Fruit fly (Drosophila melanogaster): ENCODE results near the gene nub.
A peak's percentile ranks its signal among the peaks of the same experiment; 100 is the strongest.

Gene nub

DNA sequence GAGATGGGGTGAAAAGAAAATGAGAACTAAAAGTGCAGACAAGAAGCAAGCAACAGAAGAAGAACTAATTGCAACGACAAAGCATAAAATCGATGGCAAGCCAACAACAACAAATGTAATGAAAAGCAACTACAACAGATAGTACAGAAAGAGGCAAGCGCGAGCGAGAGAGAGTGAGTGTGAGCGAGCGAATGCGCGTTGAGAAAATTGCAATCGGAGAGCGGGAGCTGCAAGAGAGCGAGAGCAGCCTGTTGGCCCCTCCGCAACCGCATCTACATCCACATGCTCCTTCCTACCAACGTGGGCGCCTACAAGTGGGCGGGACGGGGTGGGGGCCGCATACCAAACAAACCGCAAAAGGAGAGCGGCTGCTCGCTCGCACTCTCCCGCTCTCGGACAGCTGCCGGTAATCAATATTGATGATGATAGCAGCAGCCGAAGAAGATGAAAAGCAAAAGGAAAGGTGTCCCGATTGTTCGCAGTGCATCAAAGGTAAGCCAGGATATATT is 44.3 kb upstream of the nub start (continued):
- no peak for TF ChIP-seq CG10147 (GFP tag; optimal IDR thresholded peaks at IDR 0.05)
- no peak for TF ChIP-seq CG13123 (GFP tag; optimal IDR thresholded peaks at IDR 0.05)
- no peak for TF ChIP-seq CG12391 (tag; optimal IDR thresholded peaks at IDR 0.05)
- TF ChIP-seq CG3995 (GFP tag; optimal IDR thresholded peaks at IDR 0.05) = no peak
- TF ChIP-seq twi (tag; optimal IDR thresholded peaks at IDR 0.05) = no peak
- no peak for TF ChIP-seq Xrp1 (GFP tag; IDR thresholded peaks at IDR 0.05)
- TF ChIP-seq CG12155 (GFP tag; optimal IDR thresholded peaks at IDR 0.05) = no peak
- no peak for TF ChIP-seq salm (tag; optimal IDR thresholded peaks at IDR 0.05)
- TF ChIP-seq prd (optimal IDR thresholded peaks at IDR 0.05) = no peak
- 0 out of 3 replicates have a peak, but pooled peaks have one; percentile 6 for TF ChIP-seq prd (GFP tag; IDR thresholded peaks at IDR 0.05)
- TF ChIP-seq mirr (GFP tag; optimal IDR thresholded peaks at IDR 0.05) = no peak
- TF ChIP-seq CG8359 (GFP tag; optimal IDR thresholded peaks at IDR 0.05; ENCODE audit: borderline replicate concordance) = no peak
- TF ChIP-seq CG10462 (GFP tag; optimal IDR thresholded peaks at IDR 0.05) = no peak
- no peak for TF ChIP-seq CG17359 (tag; optimal IDR thresholded peaks at IDR 0.05)
- no peak for TF ChIP-seq CG14667 (GFP tag; IDR thresholded peaks at IDR 0.05)
- TF ChIP-seq Bteb2 (GFP tag; optimal IDR thresholded peaks at IDR 0.05) = no peak
- TF ChIP-seq CG7372 (GFP tag; IDR thresholded peaks at IDR 0.05) = no peak
- no peak for TF ChIP-seq pan (optimal IDR thresholded peaks at IDR 0.05)
- peak in 1 of 2 experiments; percentile 11 for TF ChIP-seq pan (GFP tag; optimal IDR thresholded peaks at IDR 0.05 in 1 of 2, IDR thresholded peaks at IDR 0.05 in 1 of 2)
- TF ChIP-seq kni (GFP tag; optimal IDR thresholded peaks at IDR 0.05) = no peak
- no peak for TF ChIP-seq CG16813 (GFP tag; IDR thresholded peaks at IDR 0.05; ENCODE audit: partially characterized antibody)
- no peak for TF ChIP-seq CG4328 (GFP tag; optimal IDR thresholded peaks at IDR 0.05)
- no peak for TF ChIP-seq dmrt99B (tag; optimal IDR thresholded peaks at IDR 0.05)
- TF ChIP-seq ken (GFP tag; IDR thresholded peaks at IDR 0.05) = no peak
- no peak for TF ChIP-seq CG2116 (GFP tag; optimal IDR thresholded peaks at IDR 0.05)
- no peak for TF ChIP-seq sens-2 (GFP tag; IDR thresholded peaks at IDR 0.05)
- TF ChIP-seq CG1602 (GFP tag; optimal IDR thresholded peaks at IDR 0.05) = no peak
- peak; percentile 48 for TF ChIP-seq CG1832 (GFP tag; optimal IDR thresholded peaks at IDR 0.05)
- no peak for TF ChIP-seq ewg (GFP tag; optimal IDR thresholded peaks at IDR 0.05)
- no peak for TF ChIP-seq Jarid2 (GFP tag; optimal IDR thresholded peaks at IDR 0.05)
- TF ChIP-seq pzg (GFP tag; optimal IDR thresholded peaks at IDR 0.05) = no peak
- TF ChIP-seq CG6765 (GFP tag; optimal IDR thresholded peaks at IDR 0.05) = no peak
- no peak for TF ChIP-seq Poxn (GFP tag; IDR thresholded peaks at IDR 0.05)
- TF ChIP-seq yki (optimal IDR thresholded peaks at IDR 0.05) = peak; percentile 82
- TF ChIP-seq az2 (GFP tag; optimal IDR thresholded peaks at IDR 0.05) = no peak
- TF ChIP-seq ind (GFP tag; optimal IDR thresholded peaks at IDR 0.05) = no peak
- no peak for TF ChIP-seq MBD-R2 (GFP tag; IDR thresholded peaks at IDR 0.05)
- TF ChIP-seq dati (GFP tag; IDR thresholded peaks at IDR 0.05) = no peak
- no peak for TF ChIP-seq Dfd (GFP tag; optimal IDR thresholded peaks at IDR 0.05)
- TF ChIP-seq YL-1 (GFP tag; optimal IDR thresholded peaks at IDR 0.05) = no peak
- TF ChIP-seq NFAT (GFP tag; IDR thresholded peaks at IDR 0.05) = peak; percentile 21; the same call in 1 of the 2 replicates
- 0 out of 3 replicates have a peak, but pooled peaks have one; percentile 23 for TF ChIP-seq CG11695 (GFP tag; IDR thresholded peaks at IDR 0.05)
- peak; percentile 66 for TF ChIP-seq CG34224 (GFP tag; IDR thresholded peaks at IDR 0.05; ENCODE audit: partially characterized antibody)
- TF ChIP-seq zfh2 (GFP tag; optimal IDR thresholded peaks at IDR 0.05) = no peak
- peak; percentile 90 for TF ChIP-seq nom (GFP tag; optimal IDR thresholded peaks at IDR 0.05)
- no peak for TF ChIP-seq CG6813 (GFP tag; optimal IDR thresholded peaks at IDR 0.05)
- peak; percentile 17 for TF ChIP-seq Deaf1 (tag; optimal IDR thresholded peaks at IDR 0.05)
- peak; percentile 47; the same call in 1 of the 2 replicates for TF ChIP-seq chm (GFP tag; IDR thresholded peaks at IDR 0.05)
- TF ChIP-seq CG7271 (tag; optimal IDR thresholded peaks at IDR 0.05) = no peak
- TF ChIP-seq onecut (GFP tag; IDR thresholded peaks at IDR 0.05) = peak; percentile 81
- TF ChIP-seq CG17361 (GFP tag; IDR thresholded peaks at IDR 0.05) = no peak
- no peak for TF ChIP-seq gcm2 (GFP tag; optimal IDR thresholded peaks at IDR 0.05)
